Fruit fly (Drosophila melanogaster) whole organism, embryonic: ENCODE measurements around the gene CG10383.

ENCODE experiments used
- Bdp1 ChIP-seq: fragments of 200-800 bp; sonication (Bioruptor generic); optimal IDR thresholded peaks from 3 replicates; lab custom pipeline; 2016; ENCODE audit warnings: missing biosample characterization, missing genetic modification characterization
- CG10267 ChIP-seq: fragments of 200-800 bp; sonication (Bioruptor generic); optimal IDR thresholded peaks from 2 replicates; lab custom pipeline; 2018; ENCODE audit warnings: missing biosample characterization, mild to moderate bottlenecking, missing genetic modification characterization, moderate library complexity
- CG11504 ChIP-seq: fragments of 200-800 bp; sonication (Bioruptor generic); optimal IDR thresholded peaks from 3 replicates; lab custom pipeline; 2019; ENCODE audit warnings: missing biosample characterization, mild to moderate bottlenecking, missing genetic modification characterization, moderate library complexity
- CG13894 ChIP-seq: fragments of 200-800 bp; sonication (Bioruptor generic); optimal IDR thresholded peaks from 3 replicates; lab custom pipeline; 2018; ENCODE audit warnings: missing biosample characterization, mild to moderate bottlenecking, missing genetic modification characterization, moderate library complexity
- CG1529 ChIP-seq: fragments of 200-800 bp; sonication (Bioruptor generic); optimal IDR thresholded peaks from 3 replicates; lab custom pipeline; 2018; ENCODE audit warnings: missing biosample characterization, missing genetic modification characterization
- CG15601 ChIP-seq: fragments of 200-800 bp; sonication (Bioruptor generic); optimal IDR thresholded peaks from 3 replicates; lab custom pipeline; 2019; ENCODE audit warnings: missing biosample characterization, mild to moderate bottlenecking, missing genetic modification characterization, moderate library complexity
- CG1603 ChIP-seq: fragments of 200-800 bp; sonication (Bioruptor generic); optimal IDR thresholded peaks from 2 replicates; lab custom pipeline; 2019; ENCODE audit warnings: missing biosample characterization, mild to moderate bottlenecking, missing genetic modification characterization, moderate library complexity
- CG16779 ChIP-seq: fragments of 200-800 bp; sonication (Bioruptor generic); IDR thresholded peaks from 2 replicates; pipeline ENCODE4 v1.3.6; 2022; ENCODE audit warnings: missing biosample characterization, missing genetic modification characterization
- CG17328 ChIP-seq: fragments of 200-800 bp; sonication (Bioruptor generic); IDR thresholded peaks from 2 replicates; pipeline ENCODE4 v1.3.6; 2022; ENCODE audit warnings: missing biosample characterization, missing genetic modification characterization
- CG17612 ChIP-seq: fragments of 200-800 bp; sonication (Bioruptor generic); IDR thresholded peaks from 2 replicates; pipeline ENCODE4 v1.3.6; 2022; ENCODE audit warnings: missing biosample characterization, missing genetic modification characterization
- CG2889 ChIP-seq: fragments of 200-800 bp; sonication (Bioruptor generic); IDR thresholded peaks from 3 replicates; pipeline ENCODE4 v1.3.6; 2022; ENCODE audit warnings: missing biosample characterization, missing genetic modification characterization
- CG30403 ChIP-seq: fragments of 200-800 bp; sonication (Bioruptor generic); optimal IDR thresholded peaks from 3 replicates; lab custom pipeline; 2016; ENCODE audit warnings: missing biosample characterization, missing genetic modification characterization
- CG34376 ChIP-seq: fragments of 200-800 bp; sonication (Bioruptor generic); optimal IDR thresholded peaks from 2 replicates; lab custom pipeline; 2018; ENCODE audit warnings: missing biosample characterization, mild to moderate bottlenecking, missing genetic modification characterization
- CG7556 ChIP-seq: fragments of 200-800 bp; sonication (Bioruptor generic); optimal IDR thresholded peaks from 2 replicates; lab custom pipeline; 2017; ENCODE audit warnings: missing biosample characterization, mild to moderate bottlenecking, missing genetic modification characterization
- CG7745 ChIP-seq: fragments of 200-800 bp; sonication (Bioruptor generic); optimal IDR thresholded peaks from 2 replicates; lab custom pipeline; 2018; ENCODE audit warnings: missing biosample characterization, mild to moderate bottlenecking, missing genetic modification characterization, moderate library complexity
- CG7839 ChIP-seq: fragments of 200-800 bp; sonication (Bioruptor generic); optimal IDR thresholded peaks from 3 replicates; lab custom pipeline; 2018; ENCODE audit warnings: missing biosample characterization, mild to moderate bottlenecking, missing genetic modification characterization, moderate library complexity
- CG8388 ChIP-seq: fragments of 200-800 bp; sonication (Bioruptor generic); optimal IDR thresholded peaks from 2 replicates; lab custom pipeline; 2019; ENCODE audit warnings: missing biosample characterization, mild to moderate bottlenecking, missing genetic modification characterization, moderate library complexity
- CG8924 ChIP-seq: fragments of 200-800 bp; optimal IDR thresholded peaks from 3 replicates; lab custom pipeline; 2019; ENCODE audit warnings: missing biosample characterization, mild to moderate bottlenecking, missing genetic modification characterization, moderate library complexity
- CG9437 ChIP-seq: fragments of 200-800 bp; sonication (Bioruptor generic); optimal IDR thresholded peaks from 2 replicates; lab custom pipeline; 2018; ENCODE audit warnings: missing biosample characterization, mild to moderate bottlenecking, missing genetic modification characterization
- Chrac-16 ChIP-seq: fragments of 200-800 bp; sonication (Bioruptor generic); optimal IDR thresholded peaks from 3 replicates; lab custom pipeline; 2016; ENCODE audit warnings: missing biosample characterization, missing genetic modification characterization
- D19A ChIP-seq: fragments of 200-800 bp; optimal IDR thresholded peaks from 3 replicates; lab custom pipeline; 2019; ENCODE audit warnings: missing biosample characterization, mild to moderate bottlenecking, missing genetic modification characterization, moderate library complexity
- HLH3B ChIP-seq: fragments of 200-800 bp; sonication (Bioruptor generic); IDR thresholded peaks from 2 replicates; pipeline ENCODE4 v1.3.6; 2022; ENCODE audit warnings: missing biosample characterization, missing genetic modification characterization
- HLH4C ChIP-seq: fragments of 200-800 bp; sonication (Bioruptor generic); IDR thresholded peaks from 3 replicates; pipeline ENCODE4 v1.3.6; 2022; ENCODE audit warnings: missing biosample characterization, missing genetic modification characterization; ENCODE audit not compliant: partially characterized antibody
- Hmr ChIP-seq: fragments of 200-800 bp; sonication (Bioruptor generic); optimal IDR thresholded peaks from 3 replicates; lab custom pipeline; 2017; ENCODE audit warnings: mild to moderate bottlenecking, missing biosample characterization, missing genetic modification reagents, missing genetic modification characterization
- Hr3 ChIP-seq: fragments of 200-800 bp; sonication (Bioruptor generic); optimal IDR thresholded peaks from 3 replicates; lab custom pipeline; 2016; ENCODE audit warnings: missing biosample characterization, missing genetic modification characterization
- Hr78 ChIP-seq, 2 experiments: fragments of 200-800 bp in 1 of 2; fragments of >200 bp in 1 of 2; sonication (Bioruptor generic) in 1 of 2; optimal IDR thresholded peaks; 2 replicates each; lab custom pipeline; 2017 to 2019; ENCODE audit warnings: missing biosample characterization in 2 of 2, missing genetic modification characterization in 2 of 2, mild to moderate bottlenecking in 1 of 2, moderate library complexity in 1 of 2
- Meics ChIP-seq: fragments of 200-800 bp; sonication (Bioruptor generic); optimal IDR thresholded peaks from 2 replicates; lab custom pipeline; 2017; ENCODE audit warnings: missing biosample characterization, mild to moderate bottlenecking, missing genetic modification characterization
- Nf-YB ChIP-seq: fragments of 200-800 bp; sonication (Bioruptor generic); optimal IDR thresholded peaks from 3 replicates; lab custom pipeline; 2019; ENCODE audit warnings: missing biosample characterization, mild to moderate bottlenecking, missing genetic modification characterization, moderate library complexity
- Oli ChIP-seq: fragments of 200-800 bp; sonication (Bioruptor generic); optimal IDR thresholded peaks from 2 replicates; lab custom pipeline; 2018; ENCODE audit warnings: missing biosample characterization, mild to moderate bottlenecking, missing genetic modification characterization, moderate library complexity
- Opbp ChIP-seq: fragments of 200-800 bp; sonication (Bioruptor generic); IDR thresholded peaks from 3 replicates; pipeline ENCODE4 v1.3.6; 2022; ENCODE audit warnings: missing biosample characterization, missing genetic modification characterization; ENCODE audit not compliant: partially characterized antibody
- Ssrp ChIP-seq: fragments of 200-800 bp; sonication (Bioruptor generic); optimal IDR thresholded peaks from 2 replicates; lab custom pipeline; 2018; ENCODE audit warnings: missing biosample characterization, mild to moderate bottlenecking, missing genetic modification characterization, moderate library complexity
- bsh ChIP-seq, 2 experiments: fragments of 200-800 bp; sonication (Bioruptor generic); optimal IDR thresholded peaks; 2 replicates each; lab custom pipeline; 2017 to 2018; ENCODE audit warnings: mild to moderate bottlenecking in 2 of 2, missing biosample characterization in 2 of 2, missing genetic modification characterization in 2 of 2, moderate library complexity in 1 of 2
- dmrt99B ChIP-seq: fragments of 200-800 bp; sonication (Bioruptor generic); optimal IDR thresholded peaks from 2 replicates; lab custom pipeline; 2018; ENCODE audit warnings: missing biosample characterization, mild to moderate bottlenecking, missing genetic modification characterization, moderate library complexity
- dpn ChIP-seq, 2 experiments: fragments of 200-800 bp; sonication (Bioruptor generic); optimal IDR thresholded peaks; 3 replicates each; lab custom pipeline; 2016; ENCODE audit warnings: missing biosample characterization in 2 of 2, missing genetic modification characterization in 2 of 2
- emc ChIP-seq: fragments of 200-800 bp; sonication (Bioruptor generic); optimal IDR thresholded peaks from 2 replicates; lab custom pipeline; 2016; ENCODE audit warnings: missing biosample characterization, missing genetic modification characterization
- ewg ChIP-seq: fragments of 200-800 bp; sonication (Bioruptor generic); optimal IDR thresholded peaks from 3 replicates; lab custom pipeline; 2017; ENCODE audit warnings: mild to moderate bottlenecking, missing biosample characterization, missing genetic modification reagents, missing genetic modification characterization
- gem ChIP-seq: fragments of 200-800 bp; sonication (Bioruptor generic); optimal IDR thresholded peaks from 2 replicates; lab custom pipeline; 2019; ENCODE audit warnings: missing biosample characterization, mild to moderate bottlenecking, missing genetic modification characterization, moderate library complexity
- grau ChIP-seq: fragments of 200-800 bp; optimal IDR thresholded peaks from 3 replicates; lab custom pipeline; 2019; ENCODE audit warnings: missing biosample characterization, mild to moderate bottlenecking, missing genetic modification characterization, moderate library complexity
- inv ChIP-seq: fragments of 200-800 bp; sonication (Bioruptor generic); IDR thresholded peaks from 2 replicates; pipeline ENCODE4 v1.3.6; 2022; ENCODE audit warnings: missing biosample characterization, missing genetic modification characterization; ENCODE audit not compliant: partially characterized antibody
- nmo ChIP-seq: fragments of 200-800 bp; sonication (Bioruptor generic); optimal IDR thresholded peaks from 2 replicates; lab custom pipeline; 2018; ENCODE audit warnings: missing biosample characterization, mild to moderate bottlenecking, missing genetic modification characterization, moderate library complexity
- ranshi ChIP-seq: fragments of 200-800 bp; sonication (Bioruptor generic); IDR thresholded peaks from 2 replicates; pipeline ENCODE4 v1.3.6; 2022; ENCODE audit warnings: missing biosample characterization, missing genetic modification characterization
- ro ChIP-seq: fragments of 200-800 bp; sonication (Bioruptor generic); IDR thresholded peaks from 2 replicates; pipeline ENCODE4 v1.3.6; 2022; ENCODE audit warnings: missing biosample characterization, missing genetic modification characterization
- sisA ChIP-seq: fragments of 200-800 bp; sonication (Bioruptor generic); IDR thresholded peaks from 2 replicates; pipeline ENCODE4 v1.3.6; 2022; ENCODE audit warnings: missing biosample characterization, missing genetic modification characterization
- ssp ChIP-seq: fragments of 200-800 bp; sonication (Bioruptor generic); IDR thresholded peaks from 2 replicates; pipeline ENCODE4 v1.3.6; 2022; ENCODE audit warnings: missing biosample characterization, missing genetic modification characterization
- tio ChIP-seq: fragments of 200-800 bp; sonication (Bioruptor generic); optimal IDR thresholded peaks from 2 replicates; lab custom pipeline; 2017; ENCODE audit warnings: missing biosample characterization, missing genetic modification characterization, inconsistent platforms
- tup ChIP-seq: fragments of 200-800 bp; sonication (Bioruptor generic); optimal IDR thresholded peaks from 2 replicates; lab custom pipeline; 2016; ENCODE audit warnings: missing biosample characterization, mild to moderate bottlenecking, missing genetic modification characterization, moderate library complexity
- zfh1 ChIP-seq: fragments of 200-800 bp; sonication (Bioruptor generic); IDR thresholded peaks from 3 replicates; pipeline ENCODE4 v1.3.6; 2022; ENCODE audit warnings: missing biosample characterization, missing genetic modification characterization

The CG10383 gene

DNA sequence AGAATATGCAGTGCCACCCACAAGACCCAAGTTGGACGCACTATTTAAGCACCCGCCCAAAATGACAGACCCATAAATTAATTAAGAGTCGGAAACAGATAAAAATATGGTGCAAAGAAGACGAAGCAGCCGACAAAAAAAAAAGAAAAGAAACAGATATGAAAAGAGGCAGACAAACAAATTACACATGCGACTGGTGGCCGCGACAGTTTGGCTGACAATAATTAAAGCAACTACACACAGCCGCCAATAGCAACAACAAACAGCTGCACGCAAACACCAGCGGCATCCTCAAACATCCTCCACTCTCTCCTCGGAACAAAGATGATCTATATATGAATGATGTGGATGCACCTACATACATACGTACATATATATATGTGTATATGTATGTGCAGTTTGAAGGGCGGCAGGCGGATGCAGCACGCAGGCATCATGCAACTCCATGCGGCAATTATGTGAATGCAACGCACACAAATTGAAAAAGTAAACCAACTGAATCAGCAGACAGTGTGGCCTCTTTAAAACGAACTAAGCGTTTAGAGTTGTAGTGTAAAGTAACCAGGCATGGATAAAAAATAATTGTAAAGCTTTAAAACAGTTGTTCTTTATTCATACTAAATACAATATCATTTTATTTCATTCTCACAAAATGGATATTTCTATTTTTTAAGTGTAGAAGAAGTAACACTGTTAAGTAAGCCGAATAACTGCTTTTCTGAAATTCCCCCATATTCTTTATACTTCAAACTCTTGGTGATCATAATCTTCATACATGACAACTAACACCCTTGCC is 47.3 kb downstream of the CG10383 start (continued):
- TF ChIP-seq Ssrp (tag; lab: Kevin White, UChicago) (peak; percentile 62), tup (GFP tag; lab: Kevin White, UChicago) (no peak), CG7745 (tag; lab: Kevin White, UChicago) (peak; percentile 94), CG30403 (GFP tag; lab: Kevin White, UChicago) (peak; percentile 47), grau (tag; lab: Kevin White, UChicago) (peak; percentile 93), CG1603 (tag; lab: Kevin White, UChicago) (peak; percentile 44), CG9437 (peak; percentile 25), CG1529 (GFP tag; lab: Kevin White, UChicago) (peak; percentile 27), CG11504 (tag; lab: Kevin White, UChicago) (peak; percentile 53), CG10267 (tag; lab: Kevin White, UChicago) (peak; percentile 8), CG17328 (peak; percentile 50), CG15601 (peak; percentile 59), inv (GFP tag; lab: Robert Waterston, UW) (no peak), CG7556 (GFP tag; lab: Kevin White, UChicago) (peak; percentile 32), Hr3 (peak; percentile 23), CG13894 (no peak), sisA (peak; percentile 52), Hr78 (GFP tag; optimal IDR thresholded peaks at IDR 0.05; lab: Kevin White, UChicago) (peak in 1 of 2 experiments; percentile 52), zfh1 (GFP tag; lab: Robert Waterston, UW) (peak; percentile 53; the same call in 1 of the 3 replicates), Oli (peak; percentile 61), ssp (GFP tag; lab: Robert Waterston, UW) (no peak), CG8924 (peak; percentile 51), nmo (GFP tag; lab: Kevin White, UChicago) (peak; percentile 56), dpn (GFP tag; optimal IDR thresholded peaks at IDR 0.05; lab: Kevin White, UChicago) (peak in 1 of 2 experiments; percentile 48), CG17612 (GFP tag; lab: Robert Waterston, UW) (no peak), ro (no peak), ranshi (0 out of 2 replicates have a peak, but pooled peaks have one; percentile 19), CG7839 (tag; lab: Kevin White, UChicago) (peak; percentile 35), gem (tag; lab: Kevin White, UChicago) (peak; percentile 73), Bdp1 (GFP tag; lab: Kevin White, UChicago) (no peak), Hmr (peak; percentile 7), Chrac-16 (peak; percentile 7), HLH4C (no peak), CG8388 (GFP tag; lab: Kevin White, UChicago) (peak; percentile 57), emc (no peak), Opbp (no peak), dmrt99B (peak; percentile 18), CG2889 (no peak), ewg (GFP tag; lab: Kevin White, UChicago) (peak; percentile 5), Nf-YB (GFP tag; lab: Kevin White, UChicago) (no peak), bsh (GFP tag; optimal IDR thresholded peaks at IDR 0.05; lab: Kevin White, UChicago) (peak; percentile 3 to 77), tio (peak; percentile 36), CG16779 (no peak), D19A (tag; lab: Kevin White, UChicago) (peak; percentile 28), Meics (GFP tag; lab: Kevin White, UChicago) (no peak), CG34376 (GFP tag; lab: Kevin White, UChicago) (no peak), HLH3B (GFP tag; lab: Robert Waterston, UW) (peak; percentile 48; the same call in 1 of the 2 replicates)
